Fruit fly (Drosophila melanogaster) whole organism, embryonic: ENCODE results near the gene slmo.

Source experiments
- CG10321 ChIP-seq: fragments of 200-800 bp; sonication (Bioruptor generic); IDR thresholded peaks from 2 replicates; pipeline ENCODE4 v1.3.6; 2022; ENCODE audit warnings: missing biosample characterization, missing genetic modification characterization
- CG11696 ChIP-seq: fragments of 200-800 bp; sonication (Bioruptor generic); IDR thresholded peaks from 2 replicates; pipeline ENCODE4 v1.3.6; 2022; ENCODE audit warnings: missing biosample characterization, missing genetic modification characterization
- CG15514 ChIP-seq: fragments of 200-800 bp; sonication (Bioruptor generic); optimal IDR thresholded peaks from 3 replicates; lab custom pipeline; 2017; ENCODE audit warnings: missing biosample characterization, missing genetic modification characterization, mild to moderate bottlenecking, moderate library complexity, missing genetic modification reagents
- CG18011 ChIP-seq: fragments of 200-800 bp; sonication (Bioruptor generic); optimal IDR thresholded peaks from 2 replicates; lab custom pipeline; 2017; ENCODE audit warnings: missing biosample characterization, missing genetic modification characterization, mild to moderate bottlenecking, moderate library complexity, missing genotype
- CG2116 ChIP-seq: fragments of 200-800 bp; sonication (Bioruptor generic); optimal IDR thresholded peaks from 3 replicates; lab custom pipeline; 2018; ENCODE audit warnings: missing biosample characterization, mild to moderate bottlenecking, missing genetic modification characterization
- CG2712 ChIP-seq: fragments of 200-800 bp; optimal IDR thresholded peaks from 3 replicates; lab custom pipeline; 2019; ENCODE audit warnings: missing biosample characterization, mild to moderate bottlenecking, missing genetic modification characterization, moderate library complexity
- CG3281 ChIP-seq: fragments of 200-800 bp; sonication (Bioruptor generic); optimal IDR thresholded peaks from 3 replicates; lab custom pipeline; 2017; ENCODE audit warnings: missing biosample characterization, mild to moderate bottlenecking, missing genetic modification characterization
- CG3838 ChIP-seq: fragments of 200-800 bp; sonication (Bioruptor generic); optimal IDR thresholded peaks from 3 replicates; lab custom pipeline; 2016; ENCODE audit warnings: missing biosample characterization, missing genetic modification characterization
- CG6654 ChIP-seq: fragments of 200-800 bp; sonication (Bioruptor generic); optimal IDR thresholded peaks from 2 replicates; lab custom pipeline; 2017; ENCODE audit warnings: missing biosample characterization, mild to moderate bottlenecking, missing genetic modification characterization
- CG6854 ChIP-seq: fragments of 200-800 bp; sonication (Bioruptor generic); optimal IDR thresholded peaks from 3 replicates; lab custom pipeline; 2017; ENCODE audit warnings: missing biosample characterization, mild to moderate bottlenecking, missing genetic modification characterization
- CG8359 ChIP-seq: fragments of 200-800 bp; sonication (Bioruptor generic); optimal IDR thresholded peaks from 2 replicates; lab custom pipeline; 2017; ENCODE audit warnings: missing biosample characterization, mild to moderate bottlenecking, missing genetic modification characterization, borderline replicate concordance
- CG8388 ChIP-seq: fragments of 200-800 bp; sonication (Bioruptor generic); optimal IDR thresholded peaks from 2 replicates; lab custom pipeline; 2019; ENCODE audit warnings: missing biosample characterization, mild to moderate bottlenecking, missing genetic modification characterization, moderate library complexity
- CG9727 ChIP-seq: fragments of 200-800 bp; sonication (Bioruptor generic); optimal IDR thresholded peaks from 3 replicates; lab custom pipeline; 2017; ENCODE audit warnings: missing biosample characterization, mild to moderate bottlenecking, missing genetic modification characterization
- CG9876 ChIP-seq: fragments of 200-800 bp; sonication (Bioruptor generic); optimal IDR thresholded peaks from 2 replicates; lab custom pipeline; 2016; ENCODE audit warnings: missing biosample characterization, missing genetic modification characterization
- D ChIP-seq, 2 experiments: fragments of 200-800 bp in 1 of 2; fragments of >200 bp in 1 of 2; sonication (Bioruptor generic) in 1 of 2; optimal IDR thresholded peaks; 2 replicates in 1 of 2; 3 replicates in 1 of 2; lab custom pipeline; 2017; ENCODE audit warnings: mild to moderate bottlenecking in 1 of 2, missing biosample characterization in 1 of 2, missing genetic modification characterization in 1 of 2, missing genetic modification reagents in 1 of 2
- Dip3 ChIP-seq: fragments of 200-800 bp; sonication (Bioruptor generic); optimal IDR thresholded peaks from 3 replicates; lab custom pipeline; 2016; ENCODE audit warnings: missing biosample characterization, missing genetic modification characterization
- Fer2 ChIP-seq: fragments of 200-800 bp; sonication (Bioruptor generic); optimal IDR thresholded peaks from 2 replicates; lab custom pipeline; 2018; ENCODE audit warnings: missing biosample characterization, mild to moderate bottlenecking, missing genetic modification characterization, moderate library complexity
- HLH3B ChIP-seq: fragments of 200-800 bp; sonication (Bioruptor generic); IDR thresholded peaks from 2 replicates; pipeline ENCODE4 v1.3.6; 2022; ENCODE audit warnings: missing biosample characterization, missing genetic modification characterization
- HLH54F ChIP-seq: fragments of 200-800 bp; sonication (Bioruptor generic); optimal IDR thresholded peaks from 3 replicates; lab custom pipeline; 2016; ENCODE audit warnings: missing biosample characterization, missing genetic modification characterization
- Hand ChIP-seq: fragments of 200-800 bp; sonication (Bioruptor generic); optimal IDR thresholded peaks from 2 replicates; lab custom pipeline; 2017; ENCODE audit warnings: mild to moderate bottlenecking, missing biosample characterization, missing genetic modification reagents, missing genetic modification characterization
- Hr51 ChIP-seq, 2 experiments: fragments of 200-800 bp; sonication (Bioruptor generic); optimal IDR thresholded peaks; 2 replicates in 1 of 2; 3 replicates in 1 of 2; lab custom pipeline; 2016 to 2018; ENCODE audit warnings: missing biosample characterization in 2 of 2, missing genetic modification characterization in 2 of 2, mild to moderate bottlenecking in 1 of 2, moderate library complexity in 1 of 2
- Jarid2 ChIP-seq: fragments of 200-800 bp; sonication (Bioruptor generic); optimal IDR thresholded peaks from 3 replicates; lab custom pipeline; 2017; ENCODE audit warnings: mild to moderate bottlenecking, missing biosample characterization, missing genetic modification reagents, missing genetic modification characterization
- Max ChIP-seq: fragments of 200-800 bp; sonication (Bioruptor generic); optimal IDR thresholded peaks from 2 replicates; lab custom pipeline; 2016; ENCODE audit warnings: missing biosample characterization, mild to moderate bottlenecking, missing genetic modification characterization
- Meics ChIP-seq: fragments of 200-800 bp; sonication (Bioruptor generic); optimal IDR thresholded peaks from 2 replicates; lab custom pipeline; 2017; ENCODE audit warnings: missing biosample characterization, mild to moderate bottlenecking, missing genetic modification characterization
- Nf-YC ChIP-seq: fragments of 200-800 bp; optimal IDR thresholded peaks from 3 replicates; lab custom pipeline; 2019; ENCODE audit warnings: missing biosample characterization, mild to moderate bottlenecking, missing genetic modification characterization, moderate library complexity
- Opbp ChIP-seq: fragments of 200-800 bp; sonication (Bioruptor generic); IDR thresholded peaks from 3 replicates; pipeline ENCODE4 v1.3.6; 2022; ENCODE audit warnings: missing biosample characterization, missing genetic modification characterization; ENCODE audit not compliant: partially characterized antibody
- Taf1 ChIP-seq: fragments of 200-800 bp; sonication (Bioruptor generic); IDR thresholded peaks from 2 replicates; pipeline ENCODE4 v1.3.6; 2022; ENCODE audit warnings: missing biosample characterization, missing genetic modification characterization
- ash1 ChIP-seq: fragments of 200-800 bp; sonication (Bioruptor generic); optimal IDR thresholded peaks from 2 replicates; lab custom pipeline; 2018; ENCODE audit warnings: missing biosample characterization, mild to moderate bottlenecking, missing genetic modification characterization
- bbx ChIP-seq: fragments of 200-800 bp; sonication (Bioruptor generic); IDR thresholded peaks from 2 replicates; pipeline ENCODE4 v1.3.6; 2022; ENCODE audit warnings: missing biosample characterization, missing genetic modification characterization; ENCODE audit not compliant: partially characterized antibody
- br ChIP-seq: fragments of >200 bp; optimal IDR thresholded peaks from 2 replicates; lab custom pipeline; 2017
- cwo ChIP-seq: fragments of 200-800 bp; sonication (Bioruptor generic); optimal IDR thresholded peaks from 3 replicates; lab custom pipeline; 2017; ENCODE audit warnings: missing biosample characterization, missing genetic modification characterization, mild to moderate bottlenecking, moderate library complexity, missing genetic modification reagents
- dmrt99B ChIP-seq: fragments of 200-800 bp; sonication (Bioruptor generic); optimal IDR thresholded peaks from 2 replicates; lab custom pipeline; 2018; ENCODE audit warnings: missing biosample characterization, mild to moderate bottlenecking, missing genetic modification characterization, moderate library complexity
- dpn ChIP-seq, 2 experiments: fragments of 200-800 bp; sonication (Bioruptor generic); optimal IDR thresholded peaks; 3 replicates each; lab custom pipeline; 2016; ENCODE audit warnings: missing biosample characterization in 2 of 2, missing genetic modification characterization in 2 of 2
- gro ChIP-seq: fragments of 200-800 bp; sonication (Bioruptor generic); optimal IDR thresholded peaks from 2 replicates; lab custom pipeline; 2016; ENCODE audit warnings: missing biosample characterization, missing genetic modification characterization
- gt ChIP-seq: fragments of 200-800 bp; sonication (Bioruptor generic); IDR thresholded peaks from 2 replicates; pipeline ENCODE4 v1.3.6; 2022; ENCODE audit warnings: missing biosample characterization, missing genetic modification characterization
- inv ChIP-seq: fragments of 200-800 bp; sonication (Bioruptor generic); IDR thresholded peaks from 2 replicates; pipeline ENCODE4 v1.3.6; 2022; ENCODE audit warnings: missing biosample characterization, missing genetic modification characterization; ENCODE audit not compliant: partially characterized antibody
- jing ChIP-seq: fragments of 200-800 bp; sonication (Bioruptor generic); optimal IDR thresholded peaks from 2 replicates; lab custom pipeline; 2018; ENCODE audit warnings: missing biosample characterization, mild to moderate bottlenecking, missing genetic modification characterization
- lmd ChIP-seq: fragments of 200-800 bp; sonication (Bioruptor generic); IDR thresholded peaks from 2 replicates; pipeline ENCODE4 v1.3.6; 2022; ENCODE audit warnings: missing biosample characterization, missing genetic modification characterization
- p53 ChIP-seq: fragments of 200-800 bp; sonication (Bioruptor generic); optimal IDR thresholded peaks from 2 replicates; lab custom pipeline; 2016; ENCODE audit warnings: missing biosample characterization, missing genetic modification characterization
- row ChIP-seq: fragments of 200-800 bp; sonication (Bioruptor generic); IDR thresholded peaks from 3 replicates; pipeline ENCODE4 v1.3.6; 2022; ENCODE audit warnings: missing biosample characterization, missing genetic modification characterization
- schlank ChIP-seq: fragments of 200-800 bp; sonication (Bioruptor generic); optimal IDR thresholded peaks from 2 replicates; lab custom pipeline; 2018; ENCODE audit warnings: missing biosample characterization, mild to moderate bottlenecking, missing genetic modification characterization
- stc ChIP-seq: fragments of 200-800 bp; sonication (Bioruptor generic); IDR thresholded peaks from 2 replicates; pipeline ENCODE4 v1.3.6; 2022; ENCODE audit warnings: missing biosample characterization, missing genetic modification characterization
- tll ChIP-seq, 2 experiments: fragments of 200-800 bp in 1 of 2; fragments of >200 bp in 1 of 2; sonication (Bioruptor generic) in 1 of 2; optimal IDR thresholded peaks; 2 replicates each; lab custom pipeline; 2017 to 2019; ENCODE audit warnings: missing biosample characterization in 2 of 2, missing genetic modification characterization in 2 of 2, mild to moderate bottlenecking in 1 of 2, moderate library complexity in 1 of 2
- trem ChIP-seq: fragments of 200-800 bp; optimal IDR thresholded peaks from 3 replicates; lab custom pipeline; 2019; ENCODE audit warnings: missing biosample characterization, mild to moderate bottlenecking, missing genetic modification characterization, moderate library complexity
- trh ChIP-seq: fragments of 200-800 bp; sonication (Bioruptor generic); optimal IDR thresholded peaks from 2 replicates; lab custom pipeline; 2016; ENCODE audit warnings: missing biosample characterization, missing genetic modification characterization
- tup ChIP-seq: fragments of 200-800 bp; sonication (Bioruptor generic); optimal IDR thresholded peaks from 2 replicates; lab custom pipeline; 2016; ENCODE audit warnings: missing biosample characterization, mild to moderate bottlenecking, missing genetic modification characterization, moderate library complexity
- vnd ChIP-seq: fragments of 200-800 bp; sonication (Bioruptor generic); IDR thresholded peaks from 3 replicates; pipeline ENCODE4 v1.3.6; 2022; ENCODE audit warnings: missing biosample characterization, missing genetic modification characterization; ENCODE audit not compliant: partially characterized antibody
- vvl ChIP-seq: fragments of 200-800 bp; sonication (Bioruptor generic); IDR thresholded peaks from 2 replicates; pipeline ENCODE4 v1.3.6; 2022; ENCODE audit warnings: missing biosample characterization, missing genetic modification characterization
- zen ChIP-seq: fragments of 200-800 bp; sonication (Bioruptor generic); optimal IDR thresholded peaks from 3 replicates; lab custom pipeline; 2018; ENCODE audit warnings: missing biosample characterization, mild to moderate bottlenecking, missing genetic modification characterization, moderate library complexity

slmo gene

DNA sequence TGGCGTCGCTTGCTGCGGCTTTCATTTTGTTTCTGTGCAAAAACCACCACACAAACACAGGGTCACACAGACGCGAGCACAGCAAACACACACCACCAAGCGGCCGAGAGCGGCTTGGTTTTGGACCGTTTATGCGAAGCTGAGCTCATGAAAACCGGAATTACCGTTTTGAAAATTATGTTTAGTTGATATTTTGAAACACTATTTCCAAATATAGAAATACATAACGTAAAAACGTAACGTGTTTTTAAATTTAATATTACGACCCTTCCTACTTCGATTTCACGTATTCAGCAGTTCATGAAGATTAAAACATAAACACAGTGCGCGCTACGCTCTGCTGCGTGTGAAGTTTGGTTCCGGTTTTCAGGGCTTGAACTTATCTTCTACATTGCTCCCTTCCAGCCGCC, 2.7 kb upstream of the slmo start (continued):
- TF ChIP-seq schlank (tag; lab: Kevin White, UChicago) (peak; percentile 95), bbx (GFP tag; lab: Robert Waterston, UW) (no peak), CG15514 (GFP tag; lab: Kevin White, UChicago) (peak; percentile 93), D (optimal IDR thresholded peaks at IDR 0.05; lab: Kevin White, UChicago) (no peak), D (GFP tag; optimal IDR thresholded peaks at IDR 0.05; lab: Kevin White, UChicago) (peak; percentile 93), dpn (GFP tag; optimal IDR thresholded peaks at IDR 0.05; lab: Kevin White, UChicago) (peak; percentile 94), CG6654 (GFP tag; lab: Kevin White, UChicago) (peak; percentile 82), CG6854 (GFP tag; lab: Kevin White, UChicago) (peak; percentile 97), Meics (GFP tag; lab: Kevin White, UChicago) (peak; percentile 97), ash1 (peak; percentile 76), HLH54F (GFP tag; lab: Kevin White, UChicago) (peak; percentile 93), CG3838 (GFP tag; lab: Kevin White, UChicago) (peak; percentile 82), Jarid2 (GFP tag; lab: Kevin White, UChicago) (peak; percentile 79), Fer2 (peak; percentile 91), CG10321 (GFP tag; lab: Robert Waterston, UW) (peak; percentile 81), lmd (GFP tag; lab: Robert Waterston, UW) (peak; percentile 92), Opbp (GFP tag; lab: Robert Waterston, UW) (no peak), cwo (peak; percentile 94), row (GFP tag; lab: Robert Waterston, UW) (peak; percentile 97), Dip3 (peak; percentile 92), zen (peak; percentile 88), CG3281 (GFP tag; lab: Kevin White, UChicago) (peak; percentile 97), Max (GFP tag; lab: Kevin White, UChicago) (peak; percentile 95), jing (GFP tag; lab: Kevin White, UChicago) (peak; percentile 85), tll (GFP tag; optimal IDR thresholded peaks at IDR 0.05; lab: Kevin White, UChicago) (peak in 1 of 2 experiments; percentile 27), br (no peak), Hr51 (GFP tag; optimal IDR thresholded peaks at IDR 0.05; lab: Kevin White, UChicago) (peak; percentile 90 to 98), vnd (GFP tag; lab: Robert Waterston, UW) (no peak), p53 (peak; percentile 90), CG9876 (GFP tag; lab: Kevin White, UChicago) (peak; percentile 76), CG2116 (GFP tag; lab: Kevin White, UChicago) (peak; percentile 55), CG8359 (GFP tag; lab: Kevin White, UChicago) (peak; percentile 88), stc (peak; percentile 95), Nf-YC (tag; lab: Kevin White, UChicago) (peak; percentile 87), CG8388 (GFP tag; lab: Kevin White, UChicago) (peak; percentile 97), CG18011 (GFP tag; lab: Kevin White, UChicago) (peak; percentile 86), CG9727 (GFP tag; lab: Kevin White, UChicago) (peak; percentile 98), tup (GFP tag; lab: Kevin White, UChicago) (peak; percentile 92), gro (GFP tag; lab: Kevin White, UChicago) (peak; percentile 98), CG2712 (tag; lab: Kevin White, UChicago) (peak; percentile 98), vvl (GFP tag; lab: Robert Waterston, UW) (peak; percentile 99), dmrt99B (tag; lab: Kevin White, UChicago) (peak; percentile 97), gt (peak; percentile 66; the same call in 1 of the 2 replicates), Taf1 (GFP tag; lab: Robert Waterston, UW) (peak; percentile 84), Hand (GFP tag; lab: Kevin White, UChicago) (peak; percentile 98), HLH3B (GFP tag; lab: Robert Waterston, UW) (peak; percentile 95), CG11696 (peak; percentile 88), trem (tag; lab: Kevin White, UChicago) (peak; percentile 93), inv (no peak), trh (peak; percentile 57)
